Worm (Caenorhabditis elegans): ENCODE data around the gene ceh-81.
"Not testable (repeated sequence)": the region's sequence is repeated elsewhere in the genome, so short reads cannot be mapped to it uniquely, and the experiment has no call there.

Gene ceh-81

ce11 chrII:1771347-1771746, 41.1 kb downstream of the ceh-81 start, which contains the start of gene math-26:
math-26 (plus strand) TSS chrII:1771647.
- TF ChIP-seq sptf-1, swsn-7, nhr-71 (tag; optimal IDR thresholded peaks at IDR 0.05): not testable (repeated sequence)

DNA sequence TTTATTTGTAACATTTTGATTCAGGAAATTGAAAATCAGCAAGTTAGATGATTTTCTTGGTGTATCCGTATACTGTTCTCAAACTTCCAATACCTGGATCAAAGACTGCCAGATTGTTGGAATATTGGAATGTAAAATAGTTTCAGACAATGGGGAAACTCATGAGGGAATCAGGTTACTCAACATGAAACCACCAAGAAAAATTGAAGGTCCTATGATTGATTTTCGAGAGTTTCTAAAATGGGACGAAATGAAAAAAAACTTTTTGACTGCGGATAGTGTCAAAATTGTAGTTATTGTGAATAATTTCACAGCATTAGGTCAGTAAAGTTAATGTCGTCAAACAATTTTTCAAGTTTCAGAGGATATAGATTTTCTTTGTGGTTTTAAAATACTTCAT, 41.6 kb downstream of the ceh-81 start, which contains the start of gene math-3:
Gene math-3 (plus strand): TSS at position 301 of the 400 bp plus-strand sequence.
- TF ChIP-seq C16A3.4 (tag; optimal IDR thresholded peaks at IDR 0.05) (no peak), tbx-2 (tag; optimal IDR thresholded peaks at IDR 0.05) (no peak), mdl-1 (tag; optimal IDR thresholded peaks at IDR 0.05) (no peak), mep-1 (tag; optimal IDR thresholded peaks at IDR 0.05) (no peak), nhr-85 (tag) (no peak), snu-23 (GFP tag; optimal IDR thresholded peaks at IDR 0.05) (no peak), unc-86 (tag; optimal IDR thresholded peaks at IDR 0.05) (no peak), ceh-8 (GFP tag; optimal IDR thresholded peaks at IDR 0.05) (no peak), nhr-84 (tag; optimal IDR thresholded peaks at IDR 0.05) (no peak), zag-1 (tag; optimal IDR thresholded peaks at IDR 0.05) (no peak), blmp-1 (tag; optimal IDR thresholded peaks at IDR 0.05) (no peak)

- not testable (repeated sequence) for TF ChIP-seq rnt-1 (tag; optimal IDR thresholded peaks at IDR 0.05); fkh-4 (tag; optimal IDR thresholded peaks at IDR 0.05; ENCODE audit: borderline replicate concordance); fos-1 (tag; optimal IDR thresholded peaks at IDR 0.05)
Measured at ce11 chrII:1775234-1775633, 45.0 kb downstream of the ceh-81 start, which contains the start of gene F36H5.14. F36H5.14 (plus strand) TSS chrII:1775534.

All from whole organism, L1 larva.